Fruit fly (Drosophila melanogaster): ENCODE results near the gene Acsx2.

The Acsx2 gene

DNA sequence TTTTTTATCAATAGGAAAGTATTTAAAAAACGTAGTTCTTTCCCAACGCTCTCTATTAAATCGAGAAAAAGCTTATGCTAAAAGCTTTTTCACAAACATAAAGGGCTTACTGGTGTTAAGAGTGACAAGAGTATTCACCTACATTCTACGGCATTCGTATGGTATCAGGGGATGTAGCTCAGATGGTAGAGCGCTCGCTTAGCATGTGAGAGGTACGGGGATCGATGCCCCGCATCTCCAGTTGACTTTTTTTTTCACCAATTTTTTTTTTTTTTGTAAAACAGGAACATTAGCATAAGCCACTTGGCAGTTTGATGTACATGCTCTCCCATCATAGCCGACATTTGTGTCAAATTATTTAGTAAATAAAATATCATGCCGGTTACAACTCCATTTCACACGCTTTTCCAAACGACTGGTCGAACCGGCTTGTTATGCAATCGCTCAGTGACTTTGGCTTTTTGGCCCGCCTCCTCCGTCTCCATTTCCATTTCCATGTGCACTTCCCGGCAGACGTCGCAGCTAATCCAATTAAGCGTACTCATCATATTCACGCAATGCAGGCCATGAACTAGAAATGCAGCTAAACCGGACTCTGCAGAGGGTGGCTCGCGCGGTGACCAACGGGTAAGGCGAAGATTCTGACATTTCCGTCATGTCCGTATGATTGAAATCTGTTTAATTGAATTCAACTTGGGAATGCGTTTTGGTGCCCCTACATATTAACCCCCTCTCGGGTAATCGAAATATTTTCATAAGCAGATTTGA, 12.4 kb downstream of the Acsx2 start (continued):
- TF ChIP-seq Bgb (GFP tag; IDR thresholded peaks at IDR 0.05; ENCODE audit: partially characterized antibody), result peak; percentile 89
- peak; percentile 48 for TF ChIP-seq sqz (GFP tag; optimal IDR thresholded peaks at IDR 0.05)
- TF ChIP-seq Abd-B (GFP tag; optimal IDR thresholded peaks at IDR 0.05), result no peak
- no peak for TF ChIP-seq vfl (GFP tag; optimal IDR thresholded peaks at IDR 0.05)
- TF ChIP-seq jumu (GFP tag; optimal IDR thresholded peaks at IDR 0.05), result no peak
- TF ChIP-seq mirr (GFP tag; optimal IDR thresholded peaks at IDR 0.05), result no peak
- TF ChIP-seq unpg (GFP tag; optimal IDR thresholded peaks at IDR 0.05), result no peak
- 0 out of 2 replicates have a peak, but pooled peaks have one; percentile 29 for TF ChIP-seq hbn (GFP tag; IDR thresholded peaks at IDR 0.05; ENCODE audit: partially characterized antibody)
- TF ChIP-seq Trl (optimal IDR thresholded peaks at IDR 0.05), result no peak
- TF ChIP-seq Trl (GFP tag; optimal IDR thresholded peaks at IDR 0.05), result no peak
- TF ChIP-seq Ets65A (GFP tag), result peak; percentile 85
- TF ChIP-seq CG7963 (GFP tag; IDR thresholded peaks at IDR 0.05; ENCODE audit: partially characterized antibody), result peak; percentile 94
- TF ChIP-seq gsb (GFP tag; IDR thresholded peaks at IDR 0.05), result no peak
- TF ChIP-seq Awh (GFP tag; IDR thresholded peaks at IDR 0.05), result 0 out of 2 replicates have a peak, but pooled peaks have one; percentile 39
- no peak for TF ChIP-seq trh (GFP tag; optimal IDR thresholded peaks at IDR 0.05)
- TF ChIP-seq nerfin-2 (GFP tag; IDR thresholded peaks at IDR 0.05; ENCODE audit: partially characterized antibody), result peak; percentile 94
- TF ChIP-seq GATAe (GFP tag; conservative IDR thresholded peaks at IDR 0.05), result no peak
- TF ChIP-seq CG17186 (GFP tag; optimal IDR thresholded peaks at IDR 0.05), result no peak
- TF ChIP-seq insv (GFP tag; optimal IDR thresholded peaks at IDR 0.05), result no peak
- TF ChIP-seq Gsc (GFP tag; IDR thresholded peaks at IDR 0.05), result no peak
- TF ChIP-seq Dll (GFP tag; IDR thresholded peaks at IDR 0.05; ENCODE audit: partially characterized antibody), result peak; percentile 64; the same call in 3 of the 4 replicates
- TF ChIP-seq stc (GFP tag; IDR thresholded peaks at IDR 0.05), result 0 out of 2 replicates have a peak, but pooled peaks have one; percentile 12
- TF ChIP-seq Asciz (GFP tag; optimal IDR thresholded peaks at IDR 0.05), result no peak

dm6 chr3R:19792697-19793096, 14.1 kb downstream of the Acsx2 start:
- TF ChIP-seq CG10654 (GFP tag; optimal IDR thresholded peaks at IDR 0.05) (no peak), CG3995 (GFP tag; optimal IDR thresholded peaks at IDR 0.05) (no peak), E2f2 (GFP tag; IDR thresholded peaks at IDR 0.05) (no peak), CG10543 (GFP tag; optimal IDR thresholded peaks at IDR 0.05) (peak; percentile 32), Sox100B (GFP tag; optimal IDR thresholded peaks at IDR 0.05) (no peak), CG18011 (GFP tag; optimal IDR thresholded peaks at IDR 0.05) (no peak), HmgZ (tag; optimal IDR thresholded peaks at IDR 0.05) (no peak), repo (GFP tag; optimal IDR thresholded peaks at IDR 0.05) (no peak), CG31441 (GFP tag; IDR thresholded peaks at IDR 0.05) (no peak), CG1602 (GFP tag; optimal IDR thresholded peaks at IDR 0.05) (no peak), cwo (GFP tag; optimal IDR thresholded peaks at IDR 0.05) (peak; percentile 27), CG43689 (GFP tag; IDR thresholded peaks at IDR 0.05) (no peak), CG34376 (GFP tag; optimal IDR thresholded peaks at IDR 0.05) (peak; percentile 73), kay (GFP tag; optimal IDR thresholded peaks at IDR 0.05) (no peak), CG6791 (GFP tag; IDR thresholded peaks at IDR 0.05; ENCODE audit: partially characterized antibody) (no peak), unpg (GFP tag; optimal IDR thresholded peaks at IDR 0.05) (no peak), zen (tag; optimal IDR thresholded peaks at IDR 0.05) (no peak), Fer3 (tag; optimal IDR thresholded peaks at IDR 0.05) (no peak), Hr39 (optimal IDR thresholded peaks at IDR 0.05) (no peak), CG10565 (GFP tag; optimal IDR thresholded peaks at IDR 0.05) (no peak), Deaf1 (tag; optimal IDR thresholded peaks at IDR 0.05) (peak; percentile 8), CG6854 (GFP tag; optimal IDR thresholded peaks at IDR 0.05) (no peak), CG17568 (GFP tag; optimal IDR thresholded peaks at IDR 0.05) (no peak), Trl (optimal IDR thresholded peaks at IDR 0.05) (peak in 1 of 2 experiments; percentile 42), Trl (GFP tag; optimal IDR thresholded peaks at IDR 0.05) (no peak), hbn (GFP tag; IDR thresholded peaks at IDR 0.05; ENCODE audit: partially characterized antibody) (no peak), tio (GFP tag; optimal IDR thresholded peaks at IDR 0.05) (no peak), Pdp1 (GFP tag; optimal IDR thresholded peaks at IDR 0.05) (peak in 1 of 2 experiments; percentile 3), fd96Cb (tag; optimal IDR thresholded peaks at IDR 0.05) (no peak), Mes4 (GFP tag; optimal IDR thresholded peaks at IDR 0.05) (no peak)
